Fruit fly (Drosophila melanogaster) whole organism, prepupa: ENCODE data around the gene CG13675.

Source experiments
- CG10631 ChIP-seq: fragments of 200-800 bp; sonication (Bioruptor generic); optimal IDR thresholded peaks from 2 replicates; lab custom pipeline; 2016; ENCODE audit warnings: missing biosample characterization, missing genetic modification characterization
- CG10669 ChIP-seq: fragments of 200-800 bp; sonication (Bioruptor generic); optimal IDR thresholded peaks from 3 replicates; lab custom pipeline; 2018; ENCODE audit warnings: missing biosample characterization, mild to moderate bottlenecking, missing genetic modification characterization, moderate library complexity
- CG11762 ChIP-seq: fragments of 200-800 bp; sonication (Bioruptor generic); optimal IDR thresholded peaks from 3 replicates; lab custom pipeline; 2016; ENCODE audit warnings: missing biosample characterization, missing genetic modification characterization; ENCODE audit not compliant: insufficient read depth
- CG11902 ChIP-seq: fragments of 200-800 bp; sonication (Bioruptor generic); optimal IDR thresholded peaks from 3 replicates; lab custom pipeline; 2016; ENCODE audit warnings: missing biosample characterization, missing genetic modification characterization
- CG15336 ChIP-seq: fragments of 200-800 bp; sonication (Bioruptor generic); IDR thresholded peaks from 2 replicates; pipeline ENCODE4 v1.3.6; 2022; ENCODE audit warnings: missing biosample characterization, missing genetic modification characterization
- CG1621 ChIP-seq: fragments of 200-800 bp; sonication (Bioruptor generic); optimal IDR thresholded peaks from 3 replicates; lab custom pipeline; 2018; ENCODE audit warnings: missing biosample characterization, mild to moderate bottlenecking, missing genetic modification characterization
- CG16779 ChIP-seq: fragments of 200-800 bp; sonication (Bioruptor generic); optimal IDR thresholded peaks from 3 replicates; lab custom pipeline; 2017; ENCODE audit warnings: missing biosample characterization, mild to moderate bottlenecking, missing genetic modification characterization
- CG31627 ChIP-seq: fragments of 200-800 bp; sonication (Bioruptor generic); optimal IDR thresholded peaks from 3 replicates; lab custom pipeline; 2016; ENCODE audit warnings: missing biosample characterization, missing genetic modification characterization
- CG32006 ChIP-seq: fragments of 200-800 bp; sonication (Bioruptor generic); optimal IDR thresholded peaks from 3 replicates; lab custom pipeline; 2017; ENCODE audit warnings: missing biosample characterization, mild to moderate bottlenecking, missing genetic modification characterization
- CG3919 ChIP-seq: fragments of 200-800 bp; sonication (Bioruptor generic); optimal IDR thresholded peaks from 3 replicates; lab custom pipeline; 2016; ENCODE audit warnings: missing biosample characterization, missing genetic modification characterization
- CG4318 ChIP-seq: fragments of 200-800 bp; sonication (Bioruptor generic); optimal IDR thresholded peaks from 3 replicates; lab custom pipeline; 2017; ENCODE audit warnings: missing biosample characterization, mild to moderate bottlenecking, missing genetic modification characterization
- CG6163 ChIP-seq: fragments of 200-800 bp; sonication (Bioruptor generic); IDR thresholded peaks from 3 replicates; pipeline ENCODE4 v1.3.6; 2022; ENCODE audit warnings: missing biosample characterization, missing genetic modification characterization
- CG6808 ChIP-seq: fragments of 200-800 bp; sonication (Bioruptor generic); optimal IDR thresholded peaks from 3 replicates; lab custom pipeline; 2017; ENCODE audit warnings: missing biosample characterization, missing genetic modification characterization, mild to moderate bottlenecking, moderate library complexity, missing genetic modification reagents
- CG6854 ChIP-seq: fragments of 200-800 bp; sonication (Bioruptor generic); optimal IDR thresholded peaks from 2 replicates; lab custom pipeline; 2017; ENCODE audit warnings: missing biosample characterization, mild to moderate bottlenecking, missing genetic modification characterization
- CG8319 ChIP-seq: fragments of 200-800 bp; sonication (Bioruptor generic); optimal IDR thresholded peaks from 3 replicates; lab custom pipeline; 2016; ENCODE audit warnings: missing biosample characterization, missing genetic modification characterization
- Eip78C ChIP-seq: fragments of 200-800 bp; sonication (Bioruptor generic); peaks from one replicate; lab custom pipeline; 2016; ENCODE audit warnings: missing biosample characterization, missing genetic modification characterization
- Hr4 ChIP-seq: fragments of 200-800 bp; sonication (Bioruptor generic); optimal IDR thresholded peaks from 3 replicates; lab custom pipeline; 2016; ENCODE audit warnings: missing biosample characterization, missing genetic modification characterization
- Lpt ChIP-seq: fragments of 200-800 bp; sonication (Bioruptor generic); optimal IDR thresholded peaks from 3 replicates; lab custom pipeline; 2016; ENCODE audit warnings: missing biosample characterization, missing genetic modification characterization
- Smox ChIP-seq: fragments of 200-800 bp; sonication (Bioruptor generic); optimal IDR thresholded peaks from 3 replicates; lab custom pipeline; 2016; ENCODE audit warnings: missing biosample characterization, missing genetic modification characterization
- Sox14 ChIP-seq: fragments of 200-800 bp; sonication (Bioruptor generic); optimal IDR thresholded peaks from 3 replicates; lab custom pipeline; 2016; ENCODE audit warnings: missing biosample characterization, missing genetic modification characterization
- achi ChIP-seq: fragments of 200-800 bp; sonication (Bioruptor generic); optimal IDR thresholded peaks from 3 replicates; lab custom pipeline; 2016; ENCODE audit warnings: missing biosample characterization, missing genetic modification characterization
- acj6 ChIP-seq: fragments of 200-800 bp; sonication (Bioruptor generic); optimal IDR thresholded peaks from 3 replicates; lab custom pipeline; 2016; ENCODE audit warnings: missing biosample characterization, missing genetic modification characterization
- cyc ChIP-seq: fragments of 200-800 bp; sonication (Bioruptor generic); optimal IDR thresholded peaks from 3 replicates; lab custom pipeline; 2016; ENCODE audit warnings: missing biosample characterization, missing genetic modification characterization
- dsx ChIP-seq: fragments of 200-800 bp; optimal IDR thresholded peaks from 3 replicates; lab custom pipeline; 2019; ENCODE audit warnings: missing biosample characterization, mild to moderate bottlenecking, missing genetic modification characterization, moderate library complexity; ENCODE audit not compliant: poor library complexity, severe bottlenecking
- eg ChIP-seq: fragments of 200-800 bp; sonication (Bioruptor generic); IDR thresholded peaks from 3 replicates; pipeline ENCODE4 v1.3.6; 2022; ENCODE audit warnings: missing biosample characterization, missing genetic modification characterization
- esn ChIP-seq: fragments of 200-800 bp; sonication (Bioruptor generic); optimal IDR thresholded peaks from 2 replicates; lab custom pipeline; 2016; ENCODE audit warnings: missing biosample characterization, mild to moderate bottlenecking, missing genetic modification characterization, moderate library complexity
- fd59A ChIP-seq: fragments of 200-800 bp; sonication (Bioruptor generic); optimal IDR thresholded peaks from 2 replicates; lab custom pipeline; 2017; ENCODE audit warnings: missing biosample characterization, mild to moderate bottlenecking, missing genetic modification characterization, missing genetic modification reagents
- lz ChIP-seq: fragments of 200-800 bp; sonication (Bioruptor generic); optimal IDR thresholded peaks from 3 replicates; lab custom pipeline; 2016; ENCODE audit warnings: missing biosample characterization, missing genetic modification characterization
- pdm3 ChIP-seq: fragments of 200-800 bp; sonication (Bioruptor generic); optimal IDR thresholded peaks from 3 replicates; lab custom pipeline; 2016; ENCODE audit warnings: missing biosample characterization, missing genetic modification characterization
- salr ChIP-seq, 2 experiments: fragments of 200-800 bp; sonication (Bioruptor generic); optimal IDR thresholded peaks; 3 replicates each; lab custom pipeline; 2016 to 2018; ENCODE audit warnings: missing biosample characterization in 2 of 2, missing genetic modification characterization in 2 of 2, mild to moderate bottlenecking in 1 of 2
- spab ChIP-seq: fragments of 200-800 bp; sonication (Bioruptor generic); optimal IDR thresholded peaks from 2 replicates; lab custom pipeline; 2017; ENCODE audit warnings: missing biosample characterization, mild to moderate bottlenecking, missing genetic modification characterization, missing genetic modification reagents
- ss ChIP-seq, 2 experiments: fragments of 200-800 bp; sonication (Bioruptor generic); optimal IDR thresholded peaks; 2 replicates in 1 of 2; 3 replicates in 1 of 2; lab custom pipeline; 2017 to 2018; ENCODE audit warnings: mild to moderate bottlenecking in 2 of 2, missing biosample characterization in 2 of 2, missing genetic modification characterization in 2 of 2, moderate library complexity in 1 of 2
- svp ChIP-seq: fragments of 200-800 bp; sonication (Bioruptor generic); peaks from one replicate; lab custom pipeline; 2016; ENCODE audit warnings: missing biosample characterization, missing genetic modification characterization

CG13675 gene

DNA sequence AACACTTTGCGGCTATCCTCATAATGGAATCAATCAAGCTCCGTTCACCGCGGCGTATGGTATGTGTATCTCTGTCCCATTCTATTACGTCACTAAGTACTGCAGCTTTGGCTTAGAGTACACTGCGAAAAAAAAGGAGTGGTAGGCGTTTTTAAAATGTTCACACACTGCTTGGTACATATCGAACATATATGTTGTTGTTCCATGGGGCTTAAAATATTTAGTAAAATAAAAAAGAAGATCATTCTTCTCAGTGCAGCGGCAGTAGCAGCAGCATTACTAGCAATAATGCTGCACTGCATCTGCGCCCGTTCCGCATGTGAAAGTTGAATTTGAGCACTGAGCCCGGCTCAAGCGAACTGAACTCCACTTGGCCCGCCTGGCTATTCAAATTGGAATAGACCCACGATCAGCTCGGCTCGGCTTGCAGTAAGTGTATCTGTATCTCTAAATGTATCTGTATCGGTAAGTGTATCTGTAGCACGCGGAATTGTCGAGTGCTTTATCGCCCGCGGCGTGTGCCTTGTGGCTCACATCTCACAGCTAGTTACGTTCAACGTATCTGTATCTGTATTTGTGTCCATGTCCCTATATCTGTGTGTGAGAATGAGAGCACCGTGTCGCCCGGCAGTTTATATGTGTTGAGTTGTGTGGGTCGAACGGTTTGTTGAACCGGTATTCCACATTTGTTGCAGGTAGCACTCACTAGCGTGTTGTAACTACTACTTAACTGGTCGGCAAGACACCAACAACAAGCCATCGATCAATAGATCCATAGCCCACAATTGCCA lies 11.9 kb downstream of the CG13675 start (continued):
- TF ChIP-seq cyc (GFP tag; lab: Kevin White, UChicago), result peak; percentile 50
- TF ChIP-seq CG10669, result peak; percentile 54
- TF ChIP-seq pdm3 (GFP tag; lab: Kevin White, UChicago), result peak; percentile 88
- TF ChIP-seq CG31627, result peak; percentile 46
- peak; percentile 47 for TF ChIP-seq CG6808 (GFP tag; lab: Kevin White, UChicago)
- peak; percentile 76 for TF ChIP-seq CG11762 (GFP tag; lab: Kevin White, UChicago)
- TF ChIP-seq CG6854 (GFP tag; lab: Kevin White, UChicago), result no peak
- peak; percentile 81 for TF ChIP-seq acj6 (GFP tag; lab: Kevin White, UChicago)
- peak; percentile 51 for TF ChIP-seq lz (GFP tag; lab: Kevin White, UChicago)
- TF ChIP-seq salr (GFP tag; optimal IDR thresholded peaks at IDR 0.05; lab: Kevin White, UChicago), result peak; percentile 13 to 90
- TF ChIP-seq CG6163 (GFP tag; lab: Robert Waterston, UW), result peak; percentile 94
- TF ChIP-seq CG11902 (GFP tag; lab: Kevin White, UChicago), result peak; percentile 52
- TF ChIP-seq Lpt (GFP tag; lab: Kevin White, UChicago), result peak; percentile 91
- TF ChIP-seq CG10631, result peak; percentile 80
- TF ChIP-seq fd59A (GFP tag; lab: Kevin White, UChicago), result peak; percentile 65
- TF ChIP-seq Sox14 (GFP tag; lab: Kevin White, UChicago), result peak; percentile 78
- TF ChIP-seq svp, result no peak
- TF ChIP-seq esn (GFP tag; lab: Kevin White, UChicago), result peak; percentile 46

- TF ChIP-seq CG6854 (GFP tag; lab: Kevin White, UChicago) (peak; percentile 73), CG1621 (peak; percentile 96), eg (GFP tag; lab: Robert Waterston, UW) (0 out of 3 replicates have a peak, but pooled peaks have one; percentile 9), Eip78C (GFP tag; lab: Kevin White, UChicago) (peak; percentile 50), CG6163 (GFP tag; lab: Robert Waterston, UW) (peak; percentile 58; the same call in 1 of the 3 replicates), spab (GFP tag; lab: Kevin White, UChicago) (no peak), CG6808 (GFP tag; lab: Kevin White, UChicago) (peak; percentile 6), achi (peak; percentile 2), CG3919 (GFP tag; lab: Kevin White, UChicago) (peak; percentile 28), CG11902 (GFP tag; lab: Kevin White, UChicago) (no peak), CG15336 (GFP tag; lab: Robert Waterston, UW) (peak; percentile 31; the same call in 1 of the 2 replicates), pdm3 (GFP tag; lab: Kevin White, UChicago) (no peak), ss (GFP tag; optimal IDR thresholded peaks at IDR 0.05; lab: Kevin White, UChicago) (peak in 1 of 2 experiments; percentile 46)
- TF ChIP-seq, all 60 proteins: peak for 10
Measured at dm6 chr3L:8151727-8152199, 13.6 kb downstream of the CG13675 start, which contains the start of gene CG13676. Gene CG13676 (minus strand): TSS chr3L:8151813.

dm6 chr3L:8150812-8151211 lies 14.5 kb downstream of the CG13675 start:
- peak; percentile 58 for TF ChIP-seq Hr4 (GFP tag; lab: Kevin White, UChicago)
- TF ChIP-seq acj6 (GFP tag; lab: Kevin White, UChicago), result peak; percentile 10
- TF ChIP-seq Eip78C (GFP tag; lab: Kevin White, UChicago), result peak; percentile 68
- TF ChIP-seq CG6808 (GFP tag; lab: Kevin White, UChicago), result no peak
- TF ChIP-seq CG16779 (tag; lab: Kevin White, UChicago), result no peak
- no peak for TF ChIP-seq dsx (GFP tag; lab: Kevin White, UChicago)
- TF ChIP-seq Smox (GFP tag; lab: Kevin White, UChicago), result no peak
- TF ChIP-seq CG8319 (GFP tag; lab: Kevin White, UChicago), result no peak
- TF ChIP-seq spab (GFP tag; lab: Kevin White, UChicago), result no peak
- peak; percentile 10 for TF ChIP-seq CG10631
- TF ChIP-seq ss (GFP tag; optimal IDR thresholded peaks at IDR 0.05; lab: Kevin White, UChicago), result no peak
- TF ChIP-seq CG3919 (GFP tag; lab: Kevin White, UChicago), result peak; percentile 23
- TF ChIP-seq CG32006 (GFP tag; lab: Kevin White, UChicago), result peak; percentile 74
- TF ChIP-seq CG15336 (GFP tag; lab: Robert Waterston, UW), result peak; percentile 50
- no peak for TF ChIP-seq CG11762 (GFP tag; lab: Kevin White, UChicago)
- peak; percentile 1 for TF ChIP-seq CG4318 (GFP tag; lab: Kevin White, UChicago)
